Fruit fly (Drosophila melanogaster): ENCODE results near the gene Tie.

Gene Tie

dm6 chr3L:4541573-4542371 is 9.8 kb upstream of the Tie start, which contains the start of gene CG11357 (continued):
- TF ChIP-seq CG2202 (tag; optimal IDR thresholded peaks at IDR 0.05) (peak; percentile 98), Sry-β (GFP tag; optimal IDR thresholded peaks at IDR 0.05) (peak; percentile 67), CG18262 (tag; optimal IDR thresholded peaks at IDR 0.05) (peak; percentile 99), Sox100B (GFP tag; optimal IDR thresholded peaks at IDR 0.05) (peak; percentile 98), fd102C (GFP tag; optimal IDR thresholded peaks at IDR 0.05) (peak; percentile 75), sr (GFP tag; IDR thresholded peaks at IDR 0.05) (peak; percentile 89), CG13424 (tag; optimal IDR thresholded peaks at IDR 0.05) (peak; percentile 100), D19B (GFP tag; optimal IDR thresholded peaks at IDR 0.05) (peak; percentile 93), MTF-1 (GFP tag; optimal IDR thresholded peaks at IDR 0.05; ENCODE audit: borderline replicate concordance) (peak; percentile 96), Stat92E (GFP tag; optimal IDR thresholded peaks at IDR 0.05) (peak in 1 of 3 experiments; percentile 95), gro (GFP tag; optimal IDR thresholded peaks at IDR 0.05) (peak; percentile 84), ttk (GFP tag; IDR thresholded peaks at IDR 0.05) (peak; percentile 98), CG31388 (GFP tag; optimal IDR thresholded peaks at IDR 0.05) (peak; percentile 90), lmd (GFP tag; IDR thresholded peaks at IDR 0.05) (peak; percentile 99), Nf-YC (tag; optimal IDR thresholded peaks at IDR 0.05) (peak; percentile 92), sens (GFP tag) (peak; percentile 97), E2f2 (GFP tag; IDR thresholded peaks at IDR 0.05) (peak; percentile 90), CG18619 (GFP tag; optimal IDR thresholded peaks at IDR 0.05) (peak; percentile 98), slbo (GFP tag; IDR thresholded peaks at IDR 0.05) (peak; percentile 99), CG5245 (GFP tag; optimal IDR thresholded peaks at IDR 0.05) (peak; percentile 86), BtbVII (GFP tag; optimal IDR thresholded peaks at IDR 0.05) (peak; percentile 98), psq (GFP tag; optimal IDR thresholded peaks at IDR 0.05) (peak; percentile 91), CG11560 (tag; IDR thresholded peaks at IDR 0.05) (peak; percentile 93), unc-4 (GFP tag; IDR thresholded peaks at IDR 0.05; ENCODE audit: partially characterized antibody) (peak; percentile 77), en (GFP tag; optimal IDR thresholded peaks at IDR 0.05) (peak; percentile 47), org-1 (GFP tag; optimal IDR thresholded peaks at IDR 0.05) (peak; percentile 95), CG4854 (GFP tag; optimal IDR thresholded peaks at IDR 0.05) (peak; percentile 83), CG8944 (GFP tag; optimal IDR thresholded peaks at IDR 0.05) (peak; percentile 53), az2 (GFP tag; optimal IDR thresholded peaks at IDR 0.05) (peak; percentile 97), Deaf1 (tag; optimal IDR thresholded peaks at IDR 0.05) (peak; percentile 89), Ets97D (GFP tag; optimal IDR thresholded peaks at IDR 0.05) (peak; percentile 64), CG3065 (GFP tag; optimal IDR thresholded peaks at IDR 0.05) (peak; percentile 89), bab2 (GFP tag; optimal IDR thresholded peaks at IDR 0.05) (peak; percentile 89), gt (GFP tag; IDR thresholded peaks at IDR 0.05) (peak; percentile 96), crc (GFP tag; optimal IDR thresholded peaks at IDR 0.05) (peak; percentile 76), lbe (GFP tag; optimal IDR thresholded peaks at IDR 0.05) (peak; percentile 93), CG10147 (GFP tag; optimal IDR thresholded peaks at IDR 0.05) (peak; percentile 99), CG7556 (GFP tag; optimal IDR thresholded peaks at IDR 0.05) (peak; percentile 99), CG18476 (GFP tag; optimal IDR thresholded peaks at IDR 0.05) (peak; percentile 89), CG12219 (GFP tag; optimal IDR thresholded peaks at IDR 0.05) (peak; percentile 96), scrt (GFP tag; optimal IDR thresholded peaks at IDR 0.05) (peak; percentile 96), sna (GFP tag; IDR thresholded peaks at IDR 0.05; ENCODE audit: partially characterized antibody) (peak; percentile 83), CG8924 (tag; optimal IDR thresholded peaks at IDR 0.05) (peak; percentile 99), bbx (GFP tag; IDR thresholded peaks at IDR 0.05; ENCODE audit: partially characterized antibody) (peak; percentile 86), gsb-n (tag; optimal IDR thresholded peaks at IDR 0.05) (peak; percentile 99), oc (tag; optimal IDR thresholded peaks at IDR 0.05) (peak; percentile 99), BEAF-32 (GFP tag; optimal IDR thresholded peaks at IDR 0.05) (peak; percentile 81), CG4328 (GFP tag; optimal IDR thresholded peaks at IDR 0.05) (peak; percentile 97)

Data from whole organism, embryonic.